Fruit fly (Drosophila melanogaster) whole organism, adult: Measurements from ENCODE around the gene SdhBL.
A peak's percentile ranks its signal among the peaks of the same experiment; 100 is the strongest.

ENCODE experiments used
- CG11617 ChIP-seq: fragments of 200-800 bp; sonication (Bioruptor generic); optimal IDR thresholded peaks from 2 replicates; lab custom pipeline; 2017; ENCODE audit warnings: mild to moderate bottlenecking, missing biosample characterization, missing genetic modification reagents, missing genetic modification characterization
- CG12768 ChIP-seq: fragments of 200-800 bp; sonication (Bioruptor generic); optimal IDR thresholded peaks from 2 replicates; lab custom pipeline; 2017; ENCODE audit warnings: missing biosample characterization, missing genetic modification characterization, mild to moderate bottlenecking, moderate library complexity, missing genetic modification reagents
- CG14711 ChIP-seq: fragments of 200-800 bp; sonication (Bioruptor generic); optimal IDR thresholded peaks from 2 replicates; lab custom pipeline; 2018; ENCODE audit warnings: missing biosample characterization, mild to moderate bottlenecking, missing genetic modification characterization, moderate library complexity
- CG1620 ChIP-seq: fragments of 200-800 bp; sonication (Bioruptor generic); optimal IDR thresholded peaks from 2 replicates; lab custom pipeline; 2016; ENCODE audit warnings: missing biosample characterization, missing genetic modification characterization
- CG33017 ChIP-seq: fragments of 200-800 bp; sonication (Bioruptor generic); optimal IDR thresholded peaks from 2 replicates; lab custom pipeline; 2018; ENCODE audit warnings: missing biosample characterization, mild to moderate bottlenecking, missing genetic modification characterization, moderate library complexity
- CG5204 ChIP-seq: fragments of 200-800 bp; sonication (Bioruptor generic); optimal IDR thresholded peaks from 2 replicates; lab custom pipeline; 2016; ENCODE audit warnings: missing biosample characterization, missing genetic modification characterization
- CG7045 ChIP-seq: fragments of 200-800 bp; sonication (Bioruptor generic); optimal IDR thresholded peaks from 2 replicates; lab custom pipeline; 2017; ENCODE audit warnings: missing biosample characterization, mild to moderate bottlenecking, missing genetic modification characterization
- CG7101 ChIP-seq: fragments of 200-800 bp; sonication (Bioruptor generic); optimal IDR thresholded peaks from 2 replicates; lab custom pipeline; 2018; ENCODE audit warnings: missing biosample characterization, mild to moderate bottlenecking, missing genetic modification characterization, moderate library complexity
- Clk ChIP-seq: fragments of 200-800 bp; sonication (Bioruptor generic); optimal IDR thresholded peaks from 2 replicates; lab custom pipeline; 2017; ENCODE audit warnings: missing biosample characterization, missing genetic modification characterization
- Crg-1 ChIP-seq: fragments of 200-800 bp; sonication (Bioruptor generic); optimal IDR thresholded peaks from 2 replicates; lab custom pipeline; 2016; ENCODE audit warnings: missing biosample characterization, missing genetic modification characterization
- Hr96 ChIP-seq: fragments of 200-800 bp; sonication (Bioruptor generic); optimal IDR thresholded peaks from 2 replicates; lab custom pipeline; 2016; ENCODE audit warnings: missing biosample characterization, missing genetic modification characterization
- Mnt ChIP-seq: fragments of 200-800 bp; sonication (Bioruptor generic); optimal IDR thresholded peaks from 2 replicates; lab custom pipeline; 2016; ENCODE audit warnings: missing biosample characterization, mild to moderate bottlenecking, missing genetic modification characterization
- bab1 ChIP-seq: fragments of 200-800 bp; sonication (Bioruptor generic); optimal IDR thresholded peaks from 3 replicates; lab custom pipeline; 2019; ENCODE audit warnings: missing biosample characterization, mild to moderate bottlenecking, missing genetic modification characterization, moderate library complexity
- cic ChIP-seq: fragments of 200-800 bp; sonication (Bioruptor generic); optimal IDR thresholded peaks from 2 replicates; lab custom pipeline; 2017; ENCODE audit warnings: missing biosample characterization, mild to moderate bottlenecking, missing genetic modification characterization, moderate library complexity
- cnc ChIP-seq, 2 experiments: fragments of >200 bp; optimal IDR thresholded peaks; 2 replicates each; lab custom pipeline; 2017
- kay ChIP-seq: fragments of 200-800 bp; sonication (Bioruptor generic); peaks from one replicate; lab custom pipeline; 2016; ENCODE audit warnings: missing biosample characterization, missing genetic modification characterization, borderline replicate concordance
- ovo ChIP-seq: fragments of 200-800 bp; sonication (Bioruptor generic); optimal IDR thresholded peaks from 2 replicates; lab custom pipeline; 2016; ENCODE audit warnings: missing biosample characterization, missing genetic modification characterization
- pad ChIP-seq: fragments of 200-800 bp; sonication (Bioruptor generic); optimal IDR thresholded peaks from 3 replicates; lab custom pipeline; 2017; ENCODE audit warnings: missing biosample characterization, missing genetic modification characterization, mild to moderate bottlenecking, moderate library complexity, missing genetic modification reagents
- tj ChIP-seq: fragments of 200-800 bp; sonication (Bioruptor generic); optimal IDR thresholded peaks from 3 replicates; lab custom pipeline; 2017; ENCODE audit warnings: missing biosample characterization, mild to moderate bottlenecking, missing genetic modification characterization, moderate library complexity
- toe ChIP-seq: fragments of 200-800 bp; sonication (Bioruptor generic); optimal IDR thresholded peaks from 2 replicates; lab custom pipeline; 2016; ENCODE audit warnings: missing biosample characterization, missing genetic modification characterization

SdhBL gene

DNA sequence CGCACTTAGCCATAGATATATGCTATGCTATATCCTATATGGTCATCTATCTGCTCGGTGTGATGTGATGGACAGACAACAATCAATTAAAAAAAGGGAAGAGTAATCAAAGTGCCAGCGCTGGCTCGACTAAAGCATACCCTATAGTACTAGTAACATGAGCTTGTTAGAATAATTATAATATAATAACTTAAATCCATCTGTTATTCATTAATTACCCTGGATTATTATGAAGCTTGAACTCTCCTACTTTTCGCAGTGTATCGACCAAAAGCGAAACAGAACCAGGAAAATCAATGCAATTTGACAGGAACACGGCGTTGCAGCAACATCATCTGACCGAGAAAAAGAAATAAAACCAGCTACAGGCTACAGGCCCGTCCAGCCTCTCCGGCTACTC is 19.1 kb downstream of the SdhBL start:
- no peak for TF ChIP-seq CG5204 (GFP tag; lab: Kevin White, UChicago)
- no peak for TF ChIP-seq CG7101 (tag; lab: Kevin White, UChicago)
- no peak for TF ChIP-seq CG33017 (tag; lab: Kevin White, UChicago)
- no peak for TF ChIP-seq Hr96 (GFP tag; lab: Kevin White, UChicago)
- no peak for TF ChIP-seq ovo (GFP tag; lab: Kevin White, UChicago)
- TF ChIP-seq CG12768 (GFP tag; lab: Kevin White, UChicago), result no peak
- TF ChIP-seq CG11617 (GFP tag; lab: Kevin White, UChicago), result no peak
- no peak for TF ChIP-seq Clk (GFP tag; lab: Kevin White, UChicago)
- no peak for TF ChIP-seq cic (GFP tag; lab: Kevin White, UChicago)
- TF ChIP-seq CG1620 (GFP tag; lab: Kevin White, UChicago), result no peak
- TF ChIP-seq cnc (optimal IDR thresholded peaks at IDR 0.05; lab: Kevin White, UChicago), result no peak
- no peak for TF ChIP-seq tj (GFP tag; lab: Kevin White, UChicago)
- no peak for TF ChIP-seq toe (GFP tag; lab: Kevin White, UChicago)
- no peak for TF ChIP-seq Crg-1 (GFP tag; lab: Kevin White, UChicago)
- TF ChIP-seq bab1 (GFP tag; lab: Kevin White, UChicago), result no peak
- no peak for TF ChIP-seq pad (GFP tag; lab: Kevin White, UChicago)

dm6 chrX:18913764-18914163 is 19.5 kb downstream of the SdhBL start:
- no peak for TF ChIP-seq CG5204 (GFP tag; lab: Kevin White, UChicago)
- TF ChIP-seq cic (GFP tag; lab: Kevin White, UChicago), result no peak
- no peak for TF ChIP-seq tj (GFP tag; lab: Kevin White, UChicago)
- no peak for TF ChIP-seq Clk (GFP tag; lab: Kevin White, UChicago)
- peak; percentile 8 for TF ChIP-seq pad (GFP tag; lab: Kevin White, UChicago)
- no peak for TF ChIP-seq Mnt

- TF ChIP-seq CG14711 (no peak), CG11617 (GFP tag; lab: Kevin White, UChicago) (no peak), tj (GFP tag; lab: Kevin White, UChicago) (no peak), cnc (optimal IDR thresholded peaks at IDR 0.05; lab: Kevin White, UChicago) (no peak), toe (GFP tag; lab: Kevin White, UChicago) (no peak), Mnt (no peak), CG7101 (tag; lab: Kevin White, UChicago) (no peak), CG5204 (GFP tag; lab: Kevin White, UChicago) (no peak)
Measured at dm6 chrX:18914177-18914576, 19.9 kb downstream of the SdhBL start.

- TF ChIP-seq CG12768 (GFP tag; lab: Kevin White, UChicago), result no peak
- TF ChIP-seq cnc (optimal IDR thresholded peaks at IDR 0.05; lab: Kevin White, UChicago), result no peak
- no peak for TF ChIP-seq CG7045 (GFP tag; lab: Kevin White, UChicago)
- no peak for TF ChIP-seq CG7101 (tag; lab: Kevin White, UChicago)
- TF ChIP-seq cic (GFP tag; lab: Kevin White, UChicago), result no peak
Measured at dm6 chrX:18917585-18917984, 23.3 kb downstream of the SdhBL start.

- TF ChIP-seq pad (GFP tag; lab: Kevin White, UChicago), result no peak
- no peak for TF ChIP-seq tj (GFP tag; lab: Kevin White, UChicago)
- TF ChIP-seq CG7101 (tag; lab: Kevin White, UChicago), result no peak
- TF ChIP-seq CG14711, result no peak
- TF ChIP-seq CG11617 (GFP tag; lab: Kevin White, UChicago), result no peak
- TF ChIP-seq CG12768 (GFP tag; lab: Kevin White, UChicago), result no peak
- TF ChIP-seq kay, result no peak
- no peak for TF ChIP-seq CG1620 (GFP tag; lab: Kevin White, UChicago)
- TF ChIP-seq ovo (GFP tag; lab: Kevin White, UChicago), result no peak
- TF ChIP-seq cnc (optimal IDR thresholded peaks at IDR 0.05; lab: Kevin White, UChicago), result no peak
- TF ChIP-seq CG5204 (GFP tag; lab: Kevin White, UChicago), result no peak
- TF ChIP-seq CG7045 (GFP tag; lab: Kevin White, UChicago), result no peak
- no peak for TF ChIP-seq CG33017 (tag; lab: Kevin White, UChicago)
- TF ChIP-seq Mnt, result no peak
- TF ChIP-seq Clk (GFP tag; lab: Kevin White, UChicago), result no peak
- TF ChIP-seq Crg-1 (GFP tag; lab: Kevin White, UChicago), result no peak
- TF ChIP-seq toe (GFP tag; lab: Kevin White, UChicago), result no peak
- TF ChIP-seq Hr96 (GFP tag; lab: Kevin White, UChicago), result no peak
- no peak for TF ChIP-seq bab1 (GFP tag; lab: Kevin White, UChicago)
- no peak for TF ChIP-seq cic (GFP tag; lab: Kevin White, UChicago)
Measured at dm6 chrX:18919422-18920029, 25.3 kb downstream of the SdhBL start.

- TF ChIP-seq pad (GFP tag; lab: Kevin White, UChicago), result no peak
- no peak for TF ChIP-seq Hr96 (GFP tag; lab: Kevin White, UChicago)
- TF ChIP-seq toe (GFP tag; lab: Kevin White, UChicago), result no peak
- no peak for TF ChIP-seq CG7101 (tag; lab: Kevin White, UChicago)
- no peak for TF ChIP-seq CG12768 (GFP tag; lab: Kevin White, UChicago)
- no peak for TF ChIP-seq bab1 (GFP tag; lab: Kevin White, UChicago)
- no peak for TF ChIP-seq CG1620 (GFP tag; lab: Kevin White, UChicago)
- TF ChIP-seq cnc (optimal IDR thresholded peaks at IDR 0.05; lab: Kevin White, UChicago), result no peak
- TF ChIP-seq kay, result no peak
- TF ChIP-seq Mnt, result no peak
- no peak for TF ChIP-seq Clk (GFP tag; lab: Kevin White, UChicago)
- TF ChIP-seq CG14711, result no peak
- TF ChIP-seq CG33017 (tag; lab: Kevin White, UChicago), result no peak
Measured at dm6 chrX:18920642-18921355, 26.6 kb downstream of the SdhBL start.
